Fruit fly (Drosophila melanogaster) whole organism, wandering third instar larva: Measurements from ENCODE around the gene Teh2.

Experiments used
- Abd-B ChIP-seq: fragments of >200 bp; optimal IDR thresholded peaks from 2 replicates; lab custom pipeline; 2017; ENCODE audit warnings: missing biosample characterization, missing genetic modification characterization
- CG9705 ChIP-seq: fragments of 200-800 bp; sonication (Bioruptor generic); optimal IDR thresholded peaks from 2 replicates; lab custom pipeline; 2018; ENCODE audit warnings: missing biosample characterization, mild to moderate bottlenecking, missing genetic modification characterization
- CrebA ChIP-seq: fragments of 200-800 bp; sonication (Bioruptor generic); optimal IDR thresholded peaks from 2 replicates; lab custom pipeline; 2016; ENCODE audit warnings: missing biosample characterization, mild to moderate bottlenecking, missing genetic modification characterization, borderline replicate concordance
- Dif ChIP-seq: fragments of 200-275, 200-300 bp; sonication (Bioruptor generic); optimal IDR thresholded peaks from 2 replicates; lab custom pipeline; 2018; ENCODE audit warnings: missing biosample characterization, missing genetic modification characterization; ENCODE audit not compliant: partially characterized antibody
- GATAd ChIP-seq: sonication (Bioruptor generic); optimal IDR thresholded peaks from 2 replicates; lab custom pipeline; 2016; ENCODE audit warnings: missing biosample characterization, missing genetic modification characterization
- HLH106 ChIP-seq: fragments of 200-800 bp; optimal IDR thresholded peaks from 3 replicates; lab custom pipeline; 2019; ENCODE audit warnings: missing biosample characterization, mild to moderate bottlenecking, missing genetic modification characterization, moderate library complexity
- Hr78 ChIP-seq: fragments of >200 bp; optimal IDR thresholded peaks from 2 replicates; lab custom pipeline; 2017; ENCODE audit warnings: missing biosample characterization, missing genetic modification characterization
- Hr83 ChIP-seq: fragments of 200-300 bp; sonication (Bioruptor generic); optimal IDR thresholded peaks from 2 replicates; lab custom pipeline; 2016; ENCODE audit warnings: missing biosample characterization, mild to moderate bottlenecking, missing genetic modification characterization, moderate library complexity; ENCODE audit not compliant: poor library complexity, severe bottlenecking
- Jra ChIP-seq: sonication (Bioruptor generic); optimal IDR thresholded peaks from 2 replicates; lab custom pipeline; 2016; ENCODE audit warnings: missing biosample characterization, missing genetic modification characterization
- Mio ChIP-seq: sonication (Bioruptor generic); optimal IDR thresholded peaks from 2 replicates; lab custom pipeline; 2016; ENCODE audit warnings: missing biosample characterization, missing genetic modification characterization
- Myc ChIP-seq: fragments of >200 bp; optimal IDR thresholded peaks from 2 replicates; lab custom pipeline; 2017
- N ChIP-seq: fragments of >200 bp; optimal IDR thresholded peaks from 2 replicates; lab custom pipeline; 2018; ENCODE audit warnings: missing biosample characterization, missing external identifiers, missing genetic modification characterization
- OdsH ChIP-seq: fragments of 200-800 bp; sonication (Bioruptor generic); optimal IDR thresholded peaks from 2 replicates; lab custom pipeline; 2016; ENCODE audit warnings: missing biosample characterization, mild to moderate bottlenecking, missing genetic modification characterization
- Rel ChIP-seq, 2 experiments: fragments of 200-800 bp; sonication (Bioruptor generic) in 1 of 2; optimal IDR thresholded peaks; 2 replicates in 1 of 2; 3 replicates in 1 of 2; lab custom pipeline; 2016 to 2019; ENCODE audit warnings: mild to moderate bottlenecking in 2 of 2, missing biosample characterization in 2 of 2, missing genetic modification characterization in 2 of 2, moderate library complexity in 1 of 2
- Sp1 ChIP-seq: fragments of 200-800 bp; sonication (Bioruptor generic); optimal IDR thresholded peaks from 3 replicates; lab custom pipeline; 2019; ENCODE audit warnings: missing biosample characterization, mild to moderate bottlenecking, missing genetic modification characterization, moderate library complexity
- Vsx2 ChIP-seq: fragments of 200-300, 225-300 bp; sonication (Bioruptor generic); optimal IDR thresholded peaks from 2 replicates; lab custom pipeline; 2018; ENCODE audit warnings: missing biosample characterization, missing genetic modification characterization; ENCODE audit not compliant: partially characterized antibody
- br ChIP-seq: fragments of 200-800 bp; sonication (Bioruptor generic); optimal IDR thresholded peaks from 2 replicates; lab custom pipeline; 2016; ENCODE audit warnings: missing biosample characterization, missing genetic modification characterization
- ey ChIP-seq: fragments of 200-800 bp; sonication (Bioruptor generic); optimal IDR thresholded peaks from 2 replicates; lab custom pipeline; 2016; ENCODE audit warnings: missing biosample characterization, missing genetic modification characterization
- foxo ChIP-seq, 2 experiments: fragments of 200-800 bp; sonication (Bioruptor generic); optimal IDR thresholded peaks; 2 replicates in 1 of 2; 3 replicates in 1 of 2; lab custom pipeline; 2016 to 2017; ENCODE audit warnings: missing biosample characterization in 2 of 2, missing genetic modification characterization in 2 of 2
- h ChIP-seq: fragments of 200-800 bp; sonication (Bioruptor generic); optimal IDR thresholded peaks from 3 replicates; lab custom pipeline; 2016; ENCODE audit warnings: missing biosample characterization, mild to moderate bottlenecking, missing genetic modification characterization
- jim ChIP-seq: fragments of 175-275, 200-325 bp; sonication (Bioruptor generic); optimal IDR thresholded peaks from 2 replicates; lab custom pipeline; 2016; ENCODE audit warnings: missing biosample characterization, mild to moderate bottlenecking, missing genetic modification characterization
- lola ChIP-seq: fragments of >200 bp; optimal IDR thresholded peaks from 2 replicates; lab custom pipeline; 2017; ENCODE audit warnings: missing biosample characterization, missing genetic modification characterization
- psq ChIP-seq: fragments of 200-800 bp; sonication (Bioruptor generic); optimal IDR thresholded peaks from 3 replicates; lab custom pipeline; 2017; ENCODE audit warnings: missing biosample characterization, mild to moderate bottlenecking, missing genetic modification characterization, moderate library complexity
- rgr ChIP-seq: fragments of 200-800 bp; sonication (Bioruptor generic); optimal IDR thresholded peaks from 3 replicates; lab custom pipeline; 2016; ENCODE audit warnings: missing biosample characterization, mild to moderate bottlenecking, missing genetic modification characterization
- sage ChIP-seq: fragments of 200-800 bp; sonication (Bioruptor generic); optimal IDR thresholded peaks from 2 replicates; lab custom pipeline; 2016; ENCODE audit warnings: missing biosample characterization, mild to moderate bottlenecking, missing genetic modification characterization
- sv ChIP-seq: fragments of 200-800 bp; sonication (Bioruptor generic); optimal IDR thresholded peaks from 3 replicates; lab custom pipeline; 2016; ENCODE audit warnings: missing biosample characterization, missing genetic modification characterization
- tai ChIP-seq: sonication (Bioruptor generic); optimal IDR thresholded peaks from 2 replicates; lab custom pipeline; 2016; ENCODE audit warnings: missing biosample characterization, missing genetic modification characterization
- usp ChIP-seq: fragments of >200 bp; optimal IDR thresholded peaks from 2 replicates; lab custom pipeline; 2017; ENCODE audit warnings: missing biosample characterization, missing genetic modification characterization
- woc ChIP-seq: sonication (Bioruptor generic); optimal IDR thresholded peaks from 2 replicates; lab custom pipeline; 2016; ENCODE audit warnings: missing biosample characterization, mild to moderate bottlenecking, missing genetic modification characterization

Gene Teh2

dm6 chr3L:4138804-4139521 is 48.9 kb downstream of the Teh2 start, which contains the start of the genes Rop and Ras64B:
Gene Rop (minus strand): TSS chr3L:4138996.
Gene Ras64B (plus strand): TSS chr3L:4139076.
- TF ChIP-seq h (GFP tag; lab: Kevin White, UChicago) (peak; percentile 33), Rel (GFP tag; optimal IDR thresholded peaks at IDR 0.05; lab: Kevin White, UChicago) (no peak), Rel (tag; optimal IDR thresholded peaks at IDR 0.05; lab: Kevin White, UChicago) (peak; percentile 77), psq (GFP tag; lab: Kevin White, UChicago) (peak; percentile 10), HLH106 (tag; lab: Kevin White, UChicago) (peak; percentile 9), Jra (GFP tag; lab: Kevin White, UChicago) (peak; percentile 20), Sp1 (peak; percentile 46), Hr83 (GFP tag; lab: Kevin White, UChicago) (peak; percentile 31), GATAd (GFP tag; lab: Kevin White, UChicago) (no peak), OdsH (GFP tag; lab: Kevin White, UChicago) (peak; percentile 28), CG9705 (GFP tag; lab: Kevin White, UChicago) (no peak), Mio (GFP tag; lab: Kevin White, UChicago) (no peak)

- no peak for TF ChIP-seq Abd-B (GFP tag; lab: Kevin White, UChicago)
- TF ChIP-seq GATAd (GFP tag; lab: Kevin White, UChicago) = no peak
- TF ChIP-seq ey (GFP tag; lab: Kevin White, UChicago) = no peak
- TF ChIP-seq lola (GFP tag; lab: Kevin White, UChicago) = no peak
- no peak for TF ChIP-seq CrebA (GFP tag; lab: Kevin White, UChicago)
- no peak for TF ChIP-seq Sp1
- TF ChIP-seq OdsH (GFP tag; lab: Kevin White, UChicago) = no peak
- no peak for TF ChIP-seq Hr78 (GFP tag; lab: Kevin White, UChicago)
- no peak for TF ChIP-seq sv
- no peak for TF ChIP-seq HLH106 (tag; lab: Kevin White, UChicago)
- TF ChIP-seq h (GFP tag; lab: Kevin White, UChicago) = no peak
- no peak for TF ChIP-seq usp (GFP tag; lab: Kevin White, UChicago)
- TF ChIP-seq Vsx2 = no peak
- no peak for TF ChIP-seq br (GFP tag; lab: Kevin White, UChicago)
- no peak for TF ChIP-seq Myc (lab: Kevin White, UChicago)
- no peak for TF ChIP-seq N (GFP tag; lab: Kevin White, UChicago)
- no peak for TF ChIP-seq tai (GFP tag; lab: Kevin White, UChicago)
- TF ChIP-seq rgr (GFP tag; lab: Kevin White, UChicago) = no peak
- TF ChIP-seq woc (GFP tag; lab: Kevin White, UChicago) = no peak
Measured at dm6 chr3L:4135857-4136256, 52.0 kb downstream of the Teh2 start, which contains the start of gene RfC4. Gene RfC4 (minus strand): TSS chr3L:4136038.

DNA sequence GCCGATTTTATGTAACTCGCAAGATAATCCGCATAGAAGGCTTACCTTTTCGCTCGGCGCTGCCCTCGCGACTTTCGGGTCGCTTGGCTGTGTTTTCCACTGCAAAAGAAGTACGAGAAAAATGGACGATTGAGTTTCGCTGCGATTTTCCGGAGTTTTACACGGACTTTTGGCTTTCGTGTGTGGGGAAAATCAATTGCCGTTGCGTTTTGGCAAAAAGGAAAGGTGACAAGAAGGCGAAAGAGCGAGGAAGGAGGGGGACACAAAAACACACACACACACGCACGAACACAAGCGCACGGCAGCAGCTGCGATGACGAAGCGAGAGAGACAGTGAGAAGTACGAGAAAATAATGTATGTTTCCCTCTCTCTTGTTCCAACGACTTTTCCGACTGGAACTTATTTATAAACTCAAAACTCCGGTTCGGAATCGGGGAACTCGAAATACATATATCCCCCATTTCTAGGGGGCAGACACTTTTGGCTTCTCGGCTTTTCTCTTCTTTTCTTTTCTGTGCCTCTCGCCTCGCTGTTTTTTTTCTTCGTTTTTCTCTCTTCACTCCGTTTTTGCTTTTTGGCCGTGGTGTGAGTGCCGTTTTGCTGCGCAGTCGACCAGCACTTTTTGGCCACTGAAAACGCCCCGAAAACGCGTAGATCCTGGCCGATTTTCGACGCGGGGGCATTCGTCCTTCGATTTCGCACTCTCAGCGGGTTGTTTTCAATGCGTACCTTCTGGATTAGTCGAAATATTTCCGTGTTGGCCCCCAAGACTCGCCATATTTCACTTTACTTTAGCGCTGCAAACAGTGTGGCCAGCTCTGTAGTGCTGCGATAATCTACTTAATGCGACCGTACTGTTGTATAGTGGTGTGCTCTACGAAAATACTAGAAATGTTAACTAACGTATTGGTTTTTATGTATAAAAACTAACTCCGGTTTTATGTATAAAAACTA is 53.8 kb downstream of the Teh2 start, which contains the start of gene ens:
TSS of gene ens (minus strand) at position 827 of the 955 bp plus-strand sequence.
- TF ChIP-seq N (GFP tag; lab: Kevin White, UChicago) = no peak
- TF ChIP-seq Myc (lab: Kevin White, UChicago) = no peak
- TF ChIP-seq rgr (GFP tag; lab: Kevin White, UChicago) = no peak
- no peak for TF ChIP-seq br (GFP tag; lab: Kevin White, UChicago)
- TF ChIP-seq Abd-B (GFP tag; lab: Kevin White, UChicago) = no peak
- peak; percentile 88 for TF ChIP-seq psq (GFP tag; lab: Kevin White, UChicago)
- TF ChIP-seq Rel (GFP tag; optimal IDR thresholded peaks at IDR 0.05; lab: Kevin White, UChicago) = no peak
- no peak for TF ChIP-seq Rel (tag; optimal IDR thresholded peaks at IDR 0.05; lab: Kevin White, UChicago)
- TF ChIP-seq Hr78 (GFP tag; lab: Kevin White, UChicago) = no peak
- TF ChIP-seq woc (GFP tag; lab: Kevin White, UChicago) = no peak
- TF ChIP-seq Mio (GFP tag; lab: Kevin White, UChicago) = no peak
- TF ChIP-seq Dif = peak; percentile 33
- no peak for TF ChIP-seq sage (GFP tag; lab: Kevin White, UChicago)
- TF ChIP-seq, all 38 proteins: peak for 2

- no peak for TF ChIP-seq foxo (GFP tag; optimal IDR thresholded peaks at IDR 0.05; lab: Kevin White, UChicago)
- TF ChIP-seq Abd-B (GFP tag; lab: Kevin White, UChicago) = no peak
- TF ChIP-seq woc (GFP tag; lab: Kevin White, UChicago) = no peak
- no peak for TF ChIP-seq Myc (lab: Kevin White, UChicago)
- TF ChIP-seq psq (GFP tag; lab: Kevin White, UChicago) = no peak
- TF ChIP-seq usp (GFP tag; lab: Kevin White, UChicago) = no peak
- no peak for TF ChIP-seq rgr (GFP tag; lab: Kevin White, UChicago)
- no peak for TF ChIP-seq sv
- no peak for TF ChIP-seq lola (GFP tag; lab: Kevin White, UChicago)
- no peak for TF ChIP-seq jim (GFP tag; lab: Kevin White, UChicago)
Measured at dm6 chr3L:4132585-4132984, 55.2 kb downstream of the Teh2 start.
